Worm (Caenorhabditis elegans) whole organism, mixed stage, embryonic: ENCODE data around the gene K07H8.12.

Experiments
- ceh-43 ChIP-seq: fragments of 200-800 bp; sonication (Bioruptor generic); optimal IDR thresholded peaks from 2 replicates; lab custom pipeline; 2018; ENCODE audit warnings: mild to moderate bottlenecking, missing genetic modification characterization, moderate library complexity, missing compliant biosample characterization
- ceh-83 ChIP-seq: fragments of 200-800 bp; sonication (Bioruptor generic); optimal IDR thresholded peaks from 2 replicates; lab custom pipeline; 2018; ENCODE audit warnings: mild to moderate bottlenecking, missing genetic modification characterization, missing compliant biosample characterization
- cnd-1 ChIP-seq: fragments of 200-800 bp; sonication (Bioruptor generic); optimal IDR thresholded peaks from 2 replicates; lab custom pipeline; 2018; ENCODE audit warnings: mild to moderate bottlenecking, missing genetic modification characterization, missing compliant biosample characterization
- drap-1 ChIP-seq: fragments of 200-800 bp; sonication (Bioruptor generic); optimal IDR thresholded peaks from 3 replicates; lab custom pipeline; 2018; ENCODE audit warnings: mild to moderate bottlenecking, missing genetic modification characterization, missing compliant biosample characterization
- elt-1 ChIP-seq: sonication (generic microtip); optimal IDR thresholded peaks from 2 replicates; lab custom pipeline; 2017; ENCODE audit warnings: missing genetic modification characterization, mild to moderate bottlenecking, missing compliant biosample characterization, antibody characterized with exemption, moderate library complexity, borderline replicate concordance; ENCODE audit not compliant: insufficient read depth
- ham-2 ChIP-seq: fragments of 200-800 bp; sonication (Bioruptor generic); optimal IDR thresholded peaks from 2 replicates; lab custom pipeline; 2018; ENCODE audit warnings: mild to moderate bottlenecking, missing genetic modification characterization, missing compliant biosample characterization
- lin-13 ChIP-seq: fragments of 150-350 bp; optimal IDR thresholded peaks from 2 replicates; lab custom pipeline; 2014; ENCODE audit warnings: missing biosample characterization, missing genetic modification characterization
- nhr-237 ChIP-seq: fragments of 150-350 bp; optimal IDR thresholded peaks from 2 replicates; lab custom pipeline; 2014; ENCODE audit warnings: missing biosample characterization, missing genetic modification characterization
- nhr-28 ChIP-seq: fragments of 150-350 bp; optimal IDR thresholded peaks from 2 replicates; lab custom pipeline; 2014; ENCODE audit warnings: missing biosample characterization, missing genetic modification characterization
- pha-4 ChIP-seq: fragments of 150-350 bp; optimal IDR thresholded peaks from 2 replicates; lab custom pipeline; 2018; ENCODE audit warnings: missing biosample characterization, missing genetic modification reagents, missing genetic modification characterization
- sptf-1 ChIP-seq: sonication (generic microtip); optimal IDR thresholded peaks from 2 replicates; lab custom pipeline; 2017; ENCODE audit warnings: mild to moderate bottlenecking, missing genetic modification characterization, moderate library complexity, missing compliant biosample characterization
- unc-39 ChIP-seq: fragments of 150-350 bp; optimal IDR thresholded peaks from 2 replicates; lab custom pipeline; 2014; ENCODE audit warnings: missing biosample characterization, missing genetic modification characterization
- unc-62 ChIP-seq: fragments of 150-350 bp; optimal IDR thresholded peaks from 2 replicates; lab custom pipeline; 2014; ENCODE audit warnings: missing biosample characterization, missing genetic modification reagents, missing genetic modification characterization
- ztf-11 ChIP-seq: fragments of 150-350 bp; optimal IDR thresholded peaks from 2 replicates; lab custom pipeline; 2014; ENCODE audit warnings: missing biosample characterization, missing genetic modification characterization

ce11 chrIV:8286352-8286751 is 9.8 kb upstream of the K07H8.12 start, which contains the start of gene K07H8.9:
- no peak for TF ChIP-seq ceh-83
- TF ChIP-seq unc-39 = no peak
- TF ChIP-seq unc-62 (GFP tag; lab: Kevin White, UChicago) = no peak
- TF ChIP-seq cnd-1 = no peak
- TF ChIP-seq elt-1 (tag; lab: Kevin White, UChicago) = no peak
- no peak for TF ChIP-seq drap-1 (GFP tag; lab: Kevin White, UChicago)
- no peak for TF ChIP-seq nhr-237 (tag; lab: Kevin White, UChicago)
- TF ChIP-seq ham-2 = no peak
- TF ChIP-seq nhr-28 (tag; lab: Kevin White, UChicago) = no peak
- TF ChIP-seq pha-4 (tag; lab: Kevin White, UChicago) = no peak
- TF ChIP-seq ztf-11 = no peak
- no peak for TF ChIP-seq lin-13 (tag; lab: Kevin White, UChicago)
- no peak for TF ChIP-seq sptf-1 (tag; lab: Kevin White, UChicago)
- no peak for TF ChIP-seq ceh-43 (GFP tag; lab: Kevin White, UChicago)
